Worm (Caenorhabditis elegans) whole organism, dauer: ENCODE data around the gene R13D11.10.

ENCODE experiments used
- unc-62 ChIP-seq: sonication (generic microtip); optimal IDR thresholded peaks from 2 replicates; lab custom pipeline; 2017; ENCODE audit warnings: missing biosample characterization, missing genetic modification reagents, missing genetic modification characterization

Gene R13D11.10

DNA sequence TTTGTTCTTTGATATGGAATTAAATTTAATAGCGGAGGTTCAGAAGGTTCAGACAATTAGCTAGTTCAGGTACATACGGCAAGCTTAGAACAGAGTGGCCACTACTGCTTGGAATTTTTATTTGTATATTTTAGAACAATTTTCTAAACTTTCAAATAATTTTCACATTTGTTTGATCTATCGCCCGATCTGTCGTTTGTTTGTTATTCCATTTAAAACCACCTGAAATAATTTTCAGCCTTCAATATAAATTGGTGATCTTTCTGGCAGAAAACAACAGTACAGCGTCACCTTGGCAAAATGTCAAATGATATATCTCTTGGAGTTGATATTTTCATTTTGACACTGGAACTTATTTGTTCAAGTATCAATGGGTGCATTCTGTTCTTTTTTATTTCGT, 1.7 kb upstream of the R13D11.10 start, which contains the start of gene R13D11.3:
Gene R13D11.3 (plus strand): TSS at position 301 of the 400 bp plus-strand sequence.
- TF ChIP-seq unc-62 (GFP tag; lab: Kevin White, UChicago), result no peak

- no peak for TF ChIP-seq unc-62 (GFP tag; lab: Kevin White, UChicago)
These were observed 2.6 kb downstream of the R13D11.10 start, which contains the start of gene R13D11.4 for ce11 chrV:810281-810862. Gene R13D11.4, plus strand, starts transcription at chrV:810812.

- TF ChIP-seq unc-62 (GFP tag; lab: Kevin White, UChicago), result no peak
These were observed 4.7 kb downstream of the R13D11.10 start for ce11 chrV:808260-808659.

ce11 chrV:804485-804884, 8.5 kb downstream of the R13D11.10 start, which contains the start of gene nhr-270:
Gene nhr-270, minus strand, starts transcription at chrV:804741.
- no peak for TF ChIP-seq unc-62 (GFP tag; lab: Kevin White, UChicago)

DNA sequence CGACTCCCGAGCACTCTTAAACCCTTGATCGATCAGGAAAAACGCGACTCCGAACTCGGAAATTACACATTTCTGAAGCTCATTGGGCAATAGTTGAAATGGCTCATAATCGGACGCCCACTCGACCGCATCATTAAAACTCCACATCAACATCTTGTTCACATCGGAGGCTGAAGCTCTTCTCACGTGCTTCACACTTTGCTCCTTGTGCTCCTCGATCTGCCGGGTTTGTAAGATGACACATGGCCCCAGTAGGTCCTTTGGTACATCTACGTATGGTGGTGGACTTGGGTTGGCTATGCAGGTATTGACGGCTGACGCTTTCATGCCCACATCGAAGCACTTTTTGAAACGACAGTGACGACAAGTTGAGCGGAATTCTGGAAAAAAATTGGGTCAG, 9.5 kb downstream of the R13D11.10 start:
- no peak for TF ChIP-seq unc-62 (GFP tag; lab: Kevin White, UChicago)

- no peak for TF ChIP-seq unc-62 (GFP tag; lab: Kevin White, UChicago)
These were observed 10.3 kb downstream of the R13D11.10 start for ce11 chrV:802726-803125.

ce11 chrV:801555-802060, 11.4 kb downstream of the R13D11.10 start:
- no peak for TF ChIP-seq unc-62 (GFP tag; lab: Kevin White, UChicago)

ce11 chrV:800271-800670, 12.7 kb downstream of the R13D11.10 start:
- no peak for TF ChIP-seq unc-62 (GFP tag; lab: Kevin White, UChicago)

- no peak for TF ChIP-seq unc-62 (GFP tag; lab: Kevin White, UChicago)
These were observed 15.8 kb downstream of the R13D11.10 start for ce11 chrV:797241-797640.

DNA sequence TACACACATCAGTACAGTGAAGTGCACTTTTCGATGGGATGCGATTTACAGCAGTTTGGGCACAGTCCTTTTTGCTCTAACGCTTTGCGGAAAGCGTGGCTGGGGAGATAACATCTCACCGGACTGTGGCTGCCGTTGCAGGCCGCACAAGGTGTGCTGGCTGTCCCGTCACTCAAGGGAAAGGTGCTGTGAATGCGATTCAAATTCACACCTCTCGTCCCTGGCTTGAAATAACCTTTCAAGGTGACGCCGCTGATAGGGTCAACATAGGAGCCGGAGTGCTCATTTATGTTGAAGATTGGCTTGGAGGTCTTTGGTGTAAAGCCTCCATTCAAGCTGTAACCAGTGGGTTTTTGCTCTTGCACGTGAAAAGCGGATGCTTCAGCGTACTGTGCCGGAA, 18.9 kb downstream of the R13D11.10 start:
- no peak for TF ChIP-seq unc-62 (GFP tag; lab: Kevin White, UChicago)

- no peak for TF ChIP-seq unc-62 (GFP tag; lab: Kevin White, UChicago)
These were observed 30.6 kb downstream of the R13D11.10 start, which contains the start of gene srab-16 for ce11 chrV:782432-782831. Gene srab-16, plus strand, starts transcription at chrV:782732.

DNA sequence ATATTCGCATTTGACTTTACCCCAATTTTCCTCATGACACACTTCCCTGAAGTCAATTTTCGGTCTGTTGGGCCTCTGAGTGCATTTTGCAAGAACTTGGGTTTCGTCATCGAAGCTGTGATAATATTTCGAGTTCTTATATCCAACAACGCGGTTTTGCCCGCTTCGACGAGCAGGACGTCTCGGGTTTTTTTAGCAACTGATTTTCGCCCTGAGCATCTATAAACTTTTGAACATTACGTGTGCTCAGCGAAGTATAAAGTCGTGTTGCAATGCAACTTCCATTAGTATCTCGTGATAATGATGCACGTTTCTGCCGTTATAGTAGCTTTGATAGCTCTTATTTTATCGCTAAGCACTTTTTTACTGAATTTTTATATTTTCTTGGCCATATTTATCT, 33.0 kb downstream of the R13D11.10 start, which contains the start of gene srbc-60:
Gene srbc-60 (plus strand): TSS at position 301 of the 400 bp plus-strand sequence.
- TF ChIP-seq unc-62 (GFP tag; lab: Kevin White, UChicago), result no peak

ce11 chrV:778339-778738, 34.7 kb downstream of the R13D11.10 start, which contains the start of gene srbc-59:
Gene srbc-59, plus strand, starts transcription at chrV:778639.
- no peak for TF ChIP-seq unc-62 (GFP tag; lab: Kevin White, UChicago)

DNA sequence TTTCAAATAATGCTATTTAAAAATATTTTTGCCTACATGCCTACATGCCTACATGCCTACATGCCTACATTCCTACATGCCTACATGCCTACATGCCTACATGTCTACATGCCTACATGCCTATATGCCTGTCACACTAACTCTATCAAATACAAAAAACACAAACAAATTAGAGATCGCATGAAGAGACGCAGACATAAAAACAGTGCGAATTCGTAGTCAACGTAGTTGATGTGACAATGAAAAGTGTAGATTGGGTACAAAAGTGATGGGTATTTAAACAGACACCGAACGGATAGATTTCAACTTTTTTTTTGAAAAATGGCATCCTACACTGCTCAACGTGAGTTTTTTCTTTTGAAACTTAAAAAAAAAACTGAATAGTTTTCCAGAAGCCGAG, 35.7 kb downstream of the R13D11.10 start, which contains the start of gene R09E12.9:
Gene R09E12.9 (plus strand): TSS at position 316 of the 400 bp plus-strand sequence.
- no peak for TF ChIP-seq unc-62 (GFP tag; lab: Kevin White, UChicago)

DNA sequence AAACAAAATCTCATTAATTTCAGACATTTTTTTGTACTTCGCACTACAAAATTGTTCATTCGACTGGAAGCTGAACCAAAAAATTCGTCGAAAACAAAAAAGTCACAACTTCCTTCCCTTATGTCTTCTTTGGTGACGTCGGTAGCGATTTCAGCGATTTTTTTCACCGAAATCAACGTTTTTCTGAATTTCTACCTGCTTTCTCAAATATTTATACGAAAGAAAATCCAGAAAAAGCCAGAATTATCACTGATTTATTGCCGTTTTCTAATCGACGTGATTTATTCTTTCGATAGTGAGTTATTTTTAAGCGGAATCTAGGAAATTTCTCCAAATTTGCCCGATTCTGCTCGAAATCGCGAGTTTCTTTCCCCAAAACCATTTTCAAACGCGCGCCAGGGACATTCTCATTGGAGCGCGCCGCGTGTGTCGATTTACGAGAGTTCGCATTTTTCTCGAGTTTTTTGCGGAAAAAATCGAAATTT, 38.1 kb downstream of the R13D11.10 start, which contains the start of gene srbc-58:
Gene srbc-58 (plus strand): TSS at position 121 of the 485 bp plus-strand sequence.
- no peak for TF ChIP-seq unc-62 (GFP tag; lab: Kevin White, UChicago)

ce11 chrV:774341-774740, 38.7 kb downstream of the R13D11.10 start:
- no peak for TF ChIP-seq unc-62 (GFP tag; lab: Kevin White, UChicago)

DNA sequence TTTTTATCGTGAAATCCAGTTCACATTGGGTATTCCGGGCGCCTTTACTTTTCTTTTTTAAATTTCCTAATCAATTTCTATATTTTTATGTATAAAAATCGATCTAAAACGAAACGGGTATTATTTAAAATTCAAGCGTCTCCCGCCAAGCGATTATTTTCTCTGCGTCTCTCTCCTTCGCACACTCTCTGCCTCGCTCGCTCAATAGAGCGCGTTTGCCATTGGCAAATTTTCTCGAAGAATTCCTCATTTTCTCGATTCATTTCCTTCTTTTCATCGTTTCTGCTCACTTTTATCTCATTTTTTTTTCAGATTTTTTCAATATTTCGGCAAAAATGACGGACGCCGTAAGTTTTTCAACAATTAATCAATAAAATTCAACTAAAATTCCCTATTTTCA, 39.7 kb downstream of the R13D11.10 start, which contains the start of gene sti-1:
Gene sti-1 (plus strand): TSS at position 263 of the 400 bp plus-strand sequence.
- TF ChIP-seq unc-62 (GFP tag; lab: Kevin White, UChicago), result no peak
